Fruit fly (Drosophila melanogaster): Measurements from ENCODE around the gene CG7341.

dm6 chr3L:18062959-18063510 is 49.7 kb upstream of the CG7341 start:
- TF ChIP-seq psq (optimal IDR thresholded peaks at IDR 0.05) (no peak), pan (optimal IDR thresholded peaks at IDR 0.05) (no peak), Dll (optimal IDR thresholded peaks at IDR 0.05) (no peak)

All from whole organism.